Worm (Caenorhabditis elegans) whole organism, L1 larva: ENCODE results near the gene F55A11.8.

Source experiments
- C34B4.2 ChIP-seq: sonication (generic microtip); optimal IDR thresholded peaks from 2 replicates; lab custom pipeline; 2017; ENCODE audit warnings: mild to moderate bottlenecking, missing genetic modification characterization, missing compliant biosample characterization
- Y116A8C.19 ChIP-seq: sonication (generic microtip); optimal IDR thresholded peaks from 2 replicates; lab custom pipeline; 2016; ENCODE audit warnings: missing compliant biosample characterization, missing genetic modification characterization, borderline replicate concordance
- aha-1 ChIP-seq: fragments of 150-350 bp; optimal IDR thresholded peaks from 2 replicates; lab custom pipeline; 2014; ENCODE audit warnings: missing biosample characterization, missing genetic modification characterization
- aly-2 ChIP-seq: fragments of 150-350 bp; optimal IDR thresholded peaks from 2 replicates; lab custom pipeline; 2014; ENCODE audit warnings: missing biosample characterization, missing genetic modification characterization
- ama-1 ChIP-seq: fragments of 150-350 bp; optimal IDR thresholded peaks from 2 replicates; lab custom pipeline; 2014
- blmp-1 ChIP-seq: fragments of 150-350 bp; optimal IDR thresholded peaks from 2 replicates; lab custom pipeline; 2014; ENCODE audit warnings: missing biosample characterization, missing genetic modification characterization
- ceh-63 ChIP-seq: fragments of 200-800 bp; sonication (Bioruptor generic); optimal IDR thresholded peaks from 2 replicates; lab custom pipeline; 2018; ENCODE audit warnings: mild to moderate bottlenecking, missing genetic modification characterization, missing compliant biosample characterization
- ceh-82 ChIP-seq, 3 experiments: fragments of 150-350 bp in 1 of 3; sonication (generic microtip) in 2 of 3; optimal IDR thresholded peaks; 2 replicates each; lab custom pipeline; 2014 to 2017; ENCODE audit warnings: missing biosample characterization in 3 of 3, missing genetic modification characterization in 3 of 3
- ceh-90 ChIP-seq: sonication (generic microtip); optimal IDR thresholded peaks from 2 replicates; lab custom pipeline; 2016; ENCODE audit warnings: missing genetic modification characterization, missing compliant biosample characterization
- ces-1 ChIP-seq: fragments of 150-350 bp; optimal IDR thresholded peaks from 2 replicates; lab custom pipeline; 2014; ENCODE audit warnings: missing biosample characterization, missing genetic modification reagents, missing genetic modification characterization
- efl-1 ChIP-seq, 4 experiments: fragments of 150-350 bp; optimal IDR thresholded peaks in 3 of 4; peaks in 1 of 4; 1 replicate in 1 of 4; 2 replicates in 3 of 4; lab custom pipeline; 2014; ENCODE audit warnings: missing biosample characterization in 2 of 4, missing genetic modification characterization in 2 of 4, missing genetic modification reagents in 2 of 4
- efl-3 ChIP-seq: fragments of 200-800 bp; sonication (Bioruptor generic); optimal IDR thresholded peaks from 2 replicates; lab custom pipeline; 2018; ENCODE audit warnings: mild to moderate bottlenecking, missing genetic modification characterization, missing compliant biosample characterization
- elt-2 ChIP-seq: sonication (generic microtip); optimal IDR thresholded peaks from 2 replicates; lab custom pipeline; 2016; ENCODE audit warnings: missing genetic modification characterization, mild to moderate bottlenecking, inconsistent platforms, missing compliant biosample characterization, missing genetic modification reagents
- elt-3 ChIP-seq, 6 experiments: fragments of 150-350 bp in 1 of 6; sonication (generic microtip); optimal IDR thresholded peaks; 2 replicates each; lab custom pipeline; 2017 to 2018; ENCODE audit warnings: missing biosample characterization in 6 of 6, missing genetic modification characterization in 6 of 6, inconsistent platforms in 1 of 6
- ets-5 ChIP-seq: fragments of 200-800 bp; sonication (Bioruptor generic); IDR thresholded peaks from 2 replicates; pipeline ENCODE4 v1.3.6; 2022; ENCODE audit warnings: missing genetic modification characterization, missing compliant biosample characterization
- fkh-10 ChIP-seq: sonication (generic microtip); optimal IDR thresholded peaks from 2 replicates; lab custom pipeline; 2017; ENCODE audit warnings: missing biosample characterization, missing genetic modification reagents, missing genetic modification characterization
- fkh-4 ChIP-seq: sonication (generic microtip); optimal IDR thresholded peaks from 2 replicates; lab custom pipeline; 2016; ENCODE audit warnings: missing compliant biosample characterization, missing genetic modification characterization, borderline replicate concordance
- fkh-8 ChIP-seq: sonication (generic microtip); optimal IDR thresholded peaks from 2 replicates; lab custom pipeline; 2016; ENCODE audit warnings: mild to moderate bottlenecking, missing genetic modification characterization, missing compliant biosample characterization
- hlh-17 ChIP-seq: fragments of 200-800 bp; sonication (Bioruptor generic); optimal IDR thresholded peaks from 2 replicates; lab custom pipeline; 2018; ENCODE audit warnings: missing genetic modification characterization, mild to moderate bottlenecking, missing compliant biosample characterization, moderate library complexity, borderline replicate concordance
- hlh-4 ChIP-seq: sonication (generic microtip); optimal IDR thresholded peaks from 2 replicates; lab custom pipeline; 2016; ENCODE audit warnings: mild to moderate bottlenecking, missing genetic modification characterization, missing compliant biosample characterization
- isw-1 ChIP-seq: fragments of 200-800 bp; sonication (Bioruptor generic); IDR thresholded peaks from 2 replicates; pipeline ENCODE4 v1.3.6; 2022; ENCODE audit warnings: missing genetic modification characterization, missing compliant biosample characterization
- lin-13 ChIP-seq: fragments of 150-350 bp; optimal IDR thresholded peaks from 2 replicates; lab custom pipeline; 2014; ENCODE audit warnings: missing biosample characterization, missing genetic modification reagents, missing genetic modification characterization
- lin-35 ChIP-seq, 2 experiments: fragments of 150-350 bp; optimal IDR thresholded peaks; 2 replicates each; lab custom pipeline; 2014; ENCODE audit warnings: missing biosample characterization in 2 of 2, missing genetic modification characterization in 2 of 2, missing genetic modification reagents in 2 of 2
- lin-39 ChIP-seq: fragments of 150-350 bp; optimal IDR thresholded peaks from 2 replicates; lab custom pipeline; 2014; ENCODE audit warnings: missing biosample characterization, missing genetic modification reagents, missing genetic modification characterization
- lir-3 ChIP-seq: sonication (generic microtip); optimal IDR thresholded peaks from 2 replicates; lab custom pipeline; 2016; ENCODE audit warnings: mild to moderate bottlenecking, missing genetic modification characterization, moderate library complexity, missing compliant biosample characterization; ENCODE audit not compliant: poor library complexity
- lsy-2 ChIP-seq, 2 experiments: fragments of 150-350 bp; optimal IDR thresholded peaks; 2 replicates each; lab custom pipeline; 2014; ENCODE audit warnings: missing biosample characterization in 2 of 2, missing genetic modification characterization in 2 of 2
- mdl-1 ChIP-seq, 2 experiments: fragments of 150-350 bp; optimal IDR thresholded peaks; 2 replicates each; lab custom pipeline; 2014 to 2017; ENCODE audit warnings: missing biosample characterization in 2 of 2, missing genetic modification characterization in 2 of 2, inconsistent platforms in 1 of 2
- mef-2 ChIP-seq: fragments of 150-350 bp; optimal IDR thresholded peaks from 2 replicates; lab custom pipeline; 2014; ENCODE audit warnings: missing biosample characterization, missing genetic modification characterization
- nhr-11 ChIP-seq: fragments of 150-350 bp; optimal IDR thresholded peaks from 2 replicates; lab custom pipeline; 2014; ENCODE audit warnings: missing biosample characterization, missing genetic modification characterization
- nhr-12 ChIP-seq: sonication (generic microtip); optimal IDR thresholded peaks from 2 replicates; lab custom pipeline; 2017; ENCODE audit warnings: missing biosample characterization, missing genetic modification characterization
- nhr-19 ChIP-seq: fragments of 200-800 bp; sonication (Bioruptor generic); conservative IDR thresholded peaks from 2 replicates; pipeline ENCODE4 v1.3.6; 2022; ENCODE audit warnings: missing genetic modification characterization, missing compliant biosample characterization
- nhr-20 ChIP-seq: sonication (generic microtip); optimal IDR thresholded peaks from 2 replicates; lab custom pipeline; 2016; ENCODE audit warnings: mild to moderate bottlenecking, missing genetic modification characterization, missing compliant biosample characterization
- nhr-237 ChIP-seq: fragments of 150-350 bp; optimal IDR thresholded peaks from 2 replicates; lab custom pipeline; 2014; ENCODE audit warnings: missing biosample characterization, missing genetic modification characterization
- nhr-28 ChIP-seq: fragments of 150-350 bp; optimal IDR thresholded peaks from 2 replicates; lab custom pipeline; 2014; ENCODE audit warnings: missing biosample characterization, missing genetic modification characterization
- nhr-47 ChIP-seq: sonication (generic microtip); optimal IDR thresholded peaks from 2 replicates; lab custom pipeline; 2016; ENCODE audit warnings: mild to moderate bottlenecking, missing genetic modification characterization, moderate library complexity, missing compliant biosample characterization
- nhr-76 ChIP-seq: sonication (generic microtip); optimal IDR thresholded peaks from 2 replicates; lab custom pipeline; 2017; ENCODE audit warnings: missing biosample characterization, missing genetic modification characterization
- nhr-85 ChIP-seq: sonication (generic microtip); peaks from one replicate; lab custom pipeline; 2016; ENCODE audit warnings: missing genetic modification characterization, inconsistent platforms, missing compliant biosample characterization
- nhr-90 ChIP-seq: sonication (generic microtip); optimal IDR thresholded peaks from 2 replicates; lab custom pipeline; 2016; ENCODE audit warnings: mild to moderate bottlenecking, missing genetic modification characterization, missing compliant biosample characterization; ENCODE audit not compliant: poor library complexity
- pax-3 ChIP-seq: fragments of 200-800 bp; sonication (Bioruptor generic); optimal IDR thresholded peaks from 2 replicates; lab custom pipeline; 2018; ENCODE audit warnings: mild to moderate bottlenecking, missing genetic modification characterization, moderate library complexity, missing compliant biosample characterization
- pqm-1 ChIP-seq: sonication (generic microtip); optimal IDR thresholded peaks from 3 replicates; lab custom pipeline; 2017; ENCODE audit warnings: missing biosample characterization, missing genetic modification characterization
- snpc-4 ChIP-seq: fragments of 150-350 bp; optimal IDR thresholded peaks from 2 replicates; lab custom pipeline; 2014; ENCODE audit warnings: missing biosample characterization, missing genetic modification characterization
- snu-23 ChIP-seq: sonication (generic microtip); optimal IDR thresholded peaks from 2 replicates; lab custom pipeline; 2016; ENCODE audit warnings: missing genetic modification characterization, missing compliant biosample characterization
- sox-4 ChIP-seq: sonication (generic microtip); optimal IDR thresholded peaks from 2 replicates; lab custom pipeline; 2016; ENCODE audit warnings: missing genetic modification characterization, missing compliant biosample characterization
- sptf-1 ChIP-seq: fragments of 150-350 bp; optimal IDR thresholded peaks from 2 replicates; lab custom pipeline; 2014; ENCODE audit warnings: missing biosample characterization, missing genetic modification characterization
- sup-37 ChIP-seq: fragments of 200-800 bp; sonication (Bioruptor generic); optimal IDR thresholded peaks from 2 replicates; lab custom pipeline; 2018; ENCODE audit warnings: mild to moderate bottlenecking, missing genetic modification characterization, missing compliant biosample characterization
- tbx-2 ChIP-seq: sonication (generic microtip); optimal IDR thresholded peaks from 2 replicates; lab custom pipeline; 2016; ENCODE audit warnings: missing genetic modification characterization, missing compliant biosample characterization
- unc-130 ChIP-seq: fragments of 150-350 bp; optimal IDR thresholded peaks from 2 replicates; lab custom pipeline; 2017; ENCODE audit warnings: missing biosample characterization, missing genetic modification characterization, inconsistent platforms
- unc-86 ChIP-seq: sonication (generic microtip); optimal IDR thresholded peaks from 2 replicates; lab custom pipeline; 2016; ENCODE audit warnings: missing genetic modification characterization, missing compliant biosample characterization
- xbp-1 ChIP-seq: sonication (generic microtip); optimal IDR thresholded peaks from 2 replicates; lab custom pipeline; 2016; ENCODE audit warnings: missing genetic modification characterization, missing compliant biosample characterization
- zag-1 ChIP-seq: fragments of 150-350 bp; optimal IDR thresholded peaks from 2 replicates; lab custom pipeline; 2014; ENCODE audit warnings: missing biosample characterization, missing genetic modification characterization
- ztf-11 ChIP-seq, 2 experiments: sonication (generic microtip); optimal IDR thresholded peaks; 2 replicates each; lab custom pipeline; 2016 to 2017; ENCODE audit warnings: missing genetic modification characterization in 2 of 2, missing biosample characterization in 1 of 2, missing compliant biosample characterization in 1 of 2
- ztf-4 ChIP-seq: fragments of 150-350 bp; optimal IDR thresholded peaks from 2 replicates; lab custom pipeline; 2014; ENCODE audit warnings: missing biosample characterization, missing genetic modification characterization

Gene F55A11.8

ce11 chrV:11782809-11783440 lies 5.1 kb upstream of the F55A11.8 start, which contains the start of gene F55A11.11 (continued):
- TF ChIP-seq pax-3 (peak; percentile 56), sox-4 (tag; lab: Kevin White, UChicago) (no peak), mdl-1 (tag; optimal IDR thresholded peaks at IDR 0.05; lab: Kevin White, UChicago) (peak in 1 of 2 experiments; percentile 72), C34B4.2 (no peak), efl-3 (GFP tag; lab: Kevin White, UChicago) (peak; percentile 0), ces-1 (GFP tag; lab: Kevin White, UChicago) (no peak), nhr-19 (GFP tag; lab: Robert Waterston, UW) (peak; percentile 70), unc-86 (peak; percentile 42), lsy-2 (tag; optimal IDR thresholded peaks at IDR 0.05; lab: Kevin White, UChicago) (peak; percentile 71 to 85), nhr-76 (tag; lab: Kevin White, UChicago) (peak; percentile 28), fkh-8 (tag; lab: Kevin White, UChicago) (peak; percentile 47), efl-1 (optimal IDR thresholded peaks at IDR 0.05; lab: Kevin White, UChicago) (peak; percentile 60 to 63), efl-1 (GFP tag; optimal IDR thresholded peaks at IDR 0.05 in 1 of 2; lab: Kevin White, UChicago) (peak; percentile 41 to 96), sup-37 (peak; percentile 23), hlh-17 (GFP tag; lab: Kevin White, UChicago) (no peak), nhr-47 (tag; lab: Kevin White, UChicago) (peak; percentile 81), snpc-4 (no peak), nhr-20 (peak; percentile 82), nhr-237 (no peak), ets-5 (no peak), sptf-1 (no peak), aly-2 (no peak), xbp-1 (tag; lab: Kevin White, UChicago) (peak; percentile 61), hlh-4 (no peak), fkh-4 (tag; lab: Kevin White, UChicago) (no peak), nhr-90 (tag; lab: Kevin White, UChicago) (peak; percentile 84), lin-35 (GFP tag; optimal IDR thresholded peaks at IDR 0.05; lab: Kevin White, UChicago) (peak; percentile 63 to 81), nhr-11 (tag; lab: Kevin White, UChicago) (no peak), pqm-1 (tag; lab: Kevin White, UChicago) (peak; percentile 14), unc-130 (tag; lab: Kevin White, UChicago) (peak; percentile 72), ceh-90 (tag; lab: Kevin White, UChicago) (no peak), nhr-28 (tag; lab: Kevin White, UChicago) (no peak), isw-1 (no peak), ztf-4 (tag; lab: Kevin White, UChicago) (peak; percentile 61), lin-39 (tag; lab: Kevin White, UChicago) (no peak), ztf-11 (tag; optimal IDR thresholded peaks at IDR 0.05; lab: Kevin White, UChicago) (peak in 1 of 2 experiments; percentile 23), Y116A8C.19 (no peak), mef-2 (peak; percentile 1), ama-1 (lab: Kevin White, UChicago) (peak; percentile 3), tbx-2 (tag; lab: Kevin White, UChicago) (peak; percentile 41), snu-23 (GFP tag; lab: Kevin White, UChicago) (peak; percentile 83), fkh-10 (GFP tag; lab: Kevin White, UChicago) (no peak), ceh-82 (tag; optimal IDR thresholded peaks at IDR 0.05; lab: Kevin White, UChicago) (peak; percentile 47 to 67 (median 55)), elt-2 (tag; lab: Kevin White, UChicago) (peak; percentile 58), elt-3 (tag; optimal IDR thresholded peaks at IDR 0.05; lab: Kevin White, UChicago) (peak in 2 of 6 experiments; percentile 3 to 54), nhr-12 (peak; percentile 9), lin-13 (peak; percentile 11), lir-3 (tag; lab: Kevin White, UChicago) (peak; percentile 39), aha-1 (tag; lab: Kevin White, UChicago) (no peak), nhr-85 (tag; lab: Kevin White, UChicago) (peak; percentile 62), zag-1 (tag; lab: Kevin White, UChicago) (no peak), blmp-1 (tag; lab: Kevin White, UChicago) (peak; percentile 45), ceh-63 (no peak)
